Fruit fly (Drosophila melanogaster): ENCODE results near the gene CG9098.

CG9098 gene

dm6 chr2L:5999247-5999646 lies 12.9 kb downstream of the CG9098 start, which contains the start of gene Kdm5 (continued):
- TF ChIP-seq CG11695 (GFP tag; IDR thresholded peaks at IDR 0.05) (no peak), lov (optimal IDR thresholded peaks at IDR 0.05) (no peak), lov (GFP tag; IDR thresholded peaks at IDR 0.05) (no peak), crol (GFP tag; IDR thresholded peaks at IDR 0.05) (peak; percentile 48; the same call in 1 of the 2 replicates), CG11456 (GFP tag; IDR thresholded peaks at IDR 0.05) (peak; percentile 70; the same call in 2 of the 3 replicates), CG6813 (GFP tag; optimal IDR thresholded peaks at IDR 0.05) (peak; percentile 39), hkb (optimal IDR thresholded peaks at IDR 0.05) (no peak), hkb (GFP tag; IDR thresholded peaks at IDR 0.05) (peak; percentile 41; the same call in 1 of the 2 replicates), HmgD (GFP tag; optimal IDR thresholded peaks at IDR 0.05) (peak; percentile 62), CG13123 (GFP tag; optimal IDR thresholded peaks at IDR 0.05) (no peak), Sin3A (optimal IDR thresholded peaks at IDR 0.05) (peak; percentile 49), exex (tag; optimal IDR thresholded peaks at IDR 0.05) (peak; percentile 37), tll (GFP tag; optimal IDR thresholded peaks at IDR 0.05) (no peak), CG9727 (GFP tag; optimal IDR thresholded peaks at IDR 0.05) (peak; percentile 30), CG14710 (tag; optimal IDR thresholded peaks at IDR 0.05) (peak; percentile 46), Atf3 (GFP tag; optimal IDR thresholded peaks at IDR 0.05) (no peak), Dref (GFP tag; IDR thresholded peaks at IDR 0.05) (peak; percentile 50; the same call in 1 of the 2 replicates), ap (GFP tag; IDR thresholded peaks at IDR 0.05) (no peak), p53 (GFP tag; optimal IDR thresholded peaks at IDR 0.05) (peak; percentile 22), peb (GFP tag; IDR thresholded peaks at IDR 0.05) (no peak), Six4 (GFP tag; optimal IDR thresholded peaks at IDR 0.05) (no peak), crc (GFP tag; optimal IDR thresholded peaks at IDR 0.05) (no peak), CG18599 (GFP tag; optimal IDR thresholded peaks at IDR 0.05) (peak; percentile 25), dpn (GFP tag; optimal IDR thresholded peaks at IDR 0.05) (peak in 1 of 2 experiments; percentile 39), klu (GFP tag; IDR thresholded peaks at IDR 0.05) (peak; percentile 47; the same call in 1 of the 2 replicates), PHDP (tag; optimal IDR thresholded peaks at IDR 0.05) (peak; percentile 8), Hsf (GFP tag; optimal IDR thresholded peaks at IDR 0.05) (no peak), Hey (tag; optimal IDR thresholded peaks at IDR 0.05) (no peak), NK7.1 (GFP tag; optimal IDR thresholded peaks at IDR 0.05) (no peak), CG12155 (GFP tag; optimal IDR thresholded peaks at IDR 0.05) (peak; percentile 39), pan (optimal IDR thresholded peaks at IDR 0.05) (no peak), pan (GFP tag; optimal IDR thresholded peaks at IDR 0.05 in 1 of 2, IDR thresholded peaks at IDR 0.05 in 1 of 2) (peak in 1 of 2 experiments; percentile 49), gro (GFP tag; optimal IDR thresholded peaks at IDR 0.05) (peak; percentile 22), CG11398 (GFP tag; optimal IDR thresholded peaks at IDR 0.05) (peak; percentile 6), Hmx (GFP tag; optimal IDR thresholded peaks at IDR 0.05) (no peak), CG2678 (tag; optimal IDR thresholded peaks at IDR 0.05) (no peak), pb (GFP tag; optimal IDR thresholded peaks at IDR 0.05) (peak; percentile 46), danr (GFP tag; IDR thresholded peaks at IDR 0.05) (peak; percentile 29; the same call in 1 of the 2 replicates), CG4404 (GFP tag; IDR thresholded peaks at IDR 0.05) (peak; percentile 38; the same call in 1 of the 2 replicates), Stat92E (GFP tag; optimal IDR thresholded peaks at IDR 0.05) (peak in 1 of 3 experiments; percentile 4), sob (GFP tag; IDR thresholded peaks at IDR 0.05) (peak; percentile 49; the same call in 1 of the 2 replicates), Eip74EF (GFP tag; optimal IDR thresholded peaks at IDR 0.05) (no peak), schlank (tag; optimal IDR thresholded peaks at IDR 0.05) (no peak), dan (GFP tag; IDR thresholded peaks at IDR 0.05) (no peak), CG15514 (GFP tag; optimal IDR thresholded peaks at IDR 0.05) (peak; percentile 69), CG6254 (GFP tag; optimal IDR thresholded peaks at IDR 0.05) (no peak), CG7271 (tag; optimal IDR thresholded peaks at IDR 0.05) (no peak), CG8924 (tag; optimal IDR thresholded peaks at IDR 0.05) (peak; percentile 7), onecut (GFP tag; IDR thresholded peaks at IDR 0.05) (0 out of 2 replicates have a peak, but pooled peaks have one; percentile 13), pho (GFP tag; optimal IDR thresholded peaks at IDR 0.05) (peak; percentile 42), CG3838 (GFP tag; optimal IDR thresholded peaks at IDR 0.05) (no peak)

All from whole organism, embryonic.